Fruit fly (Drosophila melanogaster) whole organism, pupa: ENCODE measurements around the gene CG8289.

Source experiments
- CG10348 ChIP-seq: fragments of 200-800 bp; sonication (Bioruptor generic); IDR thresholded peaks from 2 replicates; pipeline ENCODE4 v1.3.6; 2022; ENCODE audit warnings: missing biosample characterization, missing genetic modification characterization
- CG12605 ChIP-seq: fragments of 200-800 bp; sonication (Bioruptor generic); IDR thresholded peaks from 2 replicates; pipeline ENCODE4 v1.3.6; 2022; ENCODE audit warnings: missing biosample characterization, missing genetic modification characterization
- CG13204 ChIP-seq: fragments of 200-800 bp; sonication (Bioruptor generic); optimal IDR thresholded peaks from 2 replicates; lab custom pipeline; 2018; ENCODE audit warnings: missing biosample characterization, mild to moderate bottlenecking, missing genetic modification characterization, moderate library complexity
- CG14655 ChIP-seq: fragments of 200-800 bp; sonication (Bioruptor generic); optimal IDR thresholded peaks from 3 replicates; lab custom pipeline; 2017; ENCODE audit warnings: mild to moderate bottlenecking, missing biosample characterization, missing genetic modification reagents, missing genetic modification characterization
- CG15710 ChIP-seq: fragments of 200-800 bp; sonication (Bioruptor generic); optimal IDR thresholded peaks from 2 replicates; lab custom pipeline; 2018; ENCODE audit warnings: missing biosample characterization, mild to moderate bottlenecking, missing genetic modification characterization, moderate library complexity
- CG17806 ChIP-seq: fragments of 200-800 bp; sonication (Bioruptor generic); optimal IDR thresholded peaks from 2 replicates; lab custom pipeline; 2018; ENCODE audit warnings: missing biosample characterization, mild to moderate bottlenecking, missing genetic modification characterization, moderate library complexity
- CG32121 ChIP-seq: fragments of 200-800 bp; sonication (Bioruptor generic); IDR thresholded peaks from 2 replicates; pipeline ENCODE4 v1.3.6; 2022; ENCODE audit warnings: missing biosample characterization, missing genetic modification characterization
- CG34367 ChIP-seq: fragments of 200-800 bp; sonication (Bioruptor generic); optimal IDR thresholded peaks from 2 replicates; lab custom pipeline; 2018; ENCODE audit warnings: missing biosample characterization, mild to moderate bottlenecking, missing genetic modification characterization
- CG4496 ChIP-seq: fragments of 200-800 bp; sonication (Bioruptor generic); IDR thresholded peaks from 3 replicates; pipeline ENCODE4 v1.3.6; 2022; ENCODE audit warnings: missing biosample characterization, missing genetic modification characterization
- CG8159 ChIP-seq: fragments of 200-800 bp; sonication (Bioruptor generic); optimal IDR thresholded peaks from 3 replicates; lab custom pipeline; 2018; ENCODE audit warnings: missing biosample characterization, mild to moderate bottlenecking, missing genetic modification characterization, moderate library complexity
- CG8301 ChIP-seq: fragments of 200-800 bp; sonication (Bioruptor generic); optimal IDR thresholded peaks from 2 replicates; lab custom pipeline; 2018; ENCODE audit warnings: missing biosample characterization, mild to moderate bottlenecking, missing genetic modification characterization
- CG9948 ChIP-seq: fragments of 200-800 bp; sonication (Bioruptor generic); optimal IDR thresholded peaks from 2 replicates; lab custom pipeline; 2018; ENCODE audit warnings: missing biosample characterization, mild to moderate bottlenecking, missing genetic modification characterization, moderate library complexity
- D1 ChIP-seq: fragments of 200-800 bp; sonication (Bioruptor generic); optimal IDR thresholded peaks from 2 replicates; lab custom pipeline; 2018; ENCODE audit warnings: missing biosample characterization, mild to moderate bottlenecking, missing genetic modification characterization, moderate library complexity
- EcR ChIP-seq: fragments of 200-800 bp; sonication (Bioruptor generic); optimal IDR thresholded peaks from 3 replicates; lab custom pipeline; 2019; ENCODE audit warnings: missing biosample characterization, missing genetic modification characterization, mild to moderate bottlenecking, moderate library complexity, missing genetic modification reagents
- Ets98B ChIP-seq: fragments of 200-800 bp; sonication (Bioruptor generic); IDR thresholded peaks from 2 replicates; pipeline ENCODE4 v1.3.6; 2022; ENCODE audit warnings: missing biosample characterization, missing genetic modification characterization
- Pif1A ChIP-seq: fragments of 200-800 bp; sonication (Bioruptor generic); optimal IDR thresholded peaks from 3 replicates; lab custom pipeline; 2016; ENCODE audit warnings: missing biosample characterization, missing genetic modification characterization
- Pif1B ChIP-seq: fragments of 200-800 bp; sonication (Bioruptor generic); optimal IDR thresholded peaks from 3 replicates; lab custom pipeline; 2016; ENCODE audit warnings: missing biosample characterization, missing genetic modification characterization
- Snoo ChIP-seq: fragments of 200-800 bp; sonication (Bioruptor generic); optimal IDR thresholded peaks from 3 replicates; lab custom pipeline; 2017; ENCODE audit warnings: missing biosample characterization, mild to moderate bottlenecking, missing genetic modification characterization, inconsistent platforms
- fd96Ca ChIP-seq: fragments of 200-800 bp; sonication (Bioruptor generic); IDR thresholded peaks from 3 replicates; pipeline ENCODE4 v1.3.6; 2022; ENCODE audit warnings: missing biosample characterization, missing genetic modification characterization
- gl ChIP-seq: fragments of 200-800 bp; sonication (Bioruptor generic); optimal IDR thresholded peaks from 2 replicates; lab custom pipeline; 2018; ENCODE audit warnings: missing biosample characterization, mild to moderate bottlenecking, missing genetic modification characterization
- rn ChIP-seq: fragments of 200-800 bp; sonication (Bioruptor generic); IDR thresholded peaks from 2 replicates; pipeline ENCODE4 v1.3.6; 2022; ENCODE audit warnings: missing biosample characterization, missing genetic modification characterization

Gene CG8289

DNA sequence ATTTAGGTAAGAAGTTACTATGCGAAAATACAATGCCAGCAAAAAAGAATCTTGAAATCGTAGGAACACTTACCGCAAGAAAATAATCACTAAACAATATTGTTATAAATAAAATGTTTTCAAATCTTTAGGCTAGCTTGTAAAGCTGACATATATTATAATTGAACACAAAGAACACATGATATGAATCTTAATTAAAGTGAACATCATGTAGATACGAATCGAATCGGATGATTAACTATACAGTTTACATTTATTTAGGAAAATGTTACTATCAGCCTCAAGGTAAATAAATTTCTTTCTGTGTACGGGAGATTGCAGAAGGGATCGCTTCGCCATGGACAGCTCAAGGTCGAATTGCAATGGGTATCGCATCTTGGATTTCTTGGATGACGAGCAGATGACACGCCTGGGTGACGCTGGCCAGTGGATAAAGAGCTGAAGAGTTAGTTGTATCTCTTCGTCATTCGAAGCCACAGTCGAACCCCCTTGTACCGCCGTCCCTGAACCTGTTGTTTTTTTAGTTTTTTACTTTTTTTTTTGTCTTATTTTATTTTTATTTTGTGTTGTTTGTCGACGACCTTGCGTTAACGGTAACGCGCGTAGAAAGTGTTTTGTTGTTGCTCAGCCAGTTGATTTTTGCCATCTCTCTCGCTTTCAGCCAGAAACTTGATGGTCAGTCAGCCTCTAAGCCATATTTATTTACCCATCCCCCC, 42.3 kb upstream of the CG8289 start:
- TF ChIP-seq CG12605 (GFP tag; lab: Robert Waterston, UW) (peak; percentile 28; the same call in 1 of the 2 replicates), CG15710 (tag; lab: Kevin White, UChicago) (peak; percentile 57), fd96Ca (peak; percentile 43; the same call in 2 of the 3 replicates), CG13204 (no peak), CG8159 (tag; lab: Kevin White, UChicago) (peak; percentile 71), Ets98B (GFP tag; lab: Robert Waterston, UW) (0 out of 2 replicates have a peak, but pooled peaks have one; percentile 30), EcR (GFP tag; lab: Kevin White, UChicago) (no peak), CG9948 (tag; lab: Kevin White, UChicago) (peak; percentile 4), CG34367 (tag; lab: Kevin White, UChicago) (no peak), CG17806 (tag; lab: Kevin White, UChicago) (peak; percentile 16), gl (tag; lab: Kevin White, UChicago) (no peak), CG14655 (peak; percentile 60), CG8301 (tag; lab: Kevin White, UChicago) (peak; percentile 62), CG4496 (GFP tag; lab: Robert Waterston, UW) (peak; percentile 42; the same call in 1 of the 3 replicates), Pif1B (peak; percentile 3)

DNA sequence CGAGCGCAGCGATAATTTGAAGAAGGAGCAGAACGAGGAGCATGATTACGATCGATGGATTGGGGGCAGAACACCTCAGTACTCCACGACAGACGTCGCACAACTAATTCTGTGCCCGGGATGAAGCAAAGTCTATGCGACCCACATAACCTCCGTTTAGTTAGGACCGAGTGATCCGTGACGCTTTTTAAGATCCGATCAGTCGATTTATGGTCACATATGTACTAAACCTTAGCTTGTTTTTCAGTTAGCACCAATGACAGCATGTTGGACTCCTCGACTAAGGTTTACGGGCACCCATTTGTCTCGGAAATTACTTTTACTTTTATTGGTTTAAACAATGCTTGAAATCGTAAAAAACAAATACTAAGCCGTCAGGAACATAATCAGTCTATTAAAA, 35.9 kb upstream of the CG8289 start, which contains the start of gene CG12990:
TSS of gene CG12990 (minus strand) at position 101 of the 400 bp plus-strand sequence.
- no peak for TF ChIP-seq CG34367 (tag; lab: Kevin White, UChicago)
- no peak for TF ChIP-seq EcR (GFP tag; lab: Kevin White, UChicago)
- TF ChIP-seq D1 (tag; lab: Kevin White, UChicago) = no peak
- TF ChIP-seq gl (tag; lab: Kevin White, UChicago) = no peak
- TF ChIP-seq CG14655 = no peak

DNA sequence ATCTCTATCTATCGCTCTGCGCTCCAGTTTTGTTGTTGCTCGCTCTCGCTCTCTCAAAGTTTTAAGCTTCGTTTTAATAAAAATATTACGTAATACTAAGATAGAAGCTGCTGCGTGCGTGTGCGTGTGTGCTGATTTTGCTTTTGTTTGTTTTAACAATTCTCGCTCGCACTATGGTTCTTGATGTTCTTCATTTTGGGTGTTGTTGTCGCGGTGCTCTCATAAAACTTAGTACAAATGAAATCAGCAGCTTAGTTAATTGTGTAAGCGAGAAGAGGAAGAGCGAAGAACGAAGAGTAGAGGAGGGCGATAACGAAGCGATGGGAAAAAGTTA, 23.2 kb upstream of the CG8289 start:
- TF ChIP-seq CG10348 (GFP tag; lab: Robert Waterston, UW) = no peak
- no peak for TF ChIP-seq gl (tag; lab: Kevin White, UChicago)
- TF ChIP-seq Ets98B (GFP tag; lab: Robert Waterston, UW) = no peak
- TF ChIP-seq Pif1B = no peak
- no peak for TF ChIP-seq CG17806 (tag; lab: Kevin White, UChicago)
- no peak for TF ChIP-seq fd96Ca
- no peak for TF ChIP-seq D1 (tag; lab: Kevin White, UChicago)
- TF ChIP-seq CG32121 = no peak
- no peak for TF ChIP-seq Snoo (tag; lab: Kevin White, UChicago)
- no peak for TF ChIP-seq Pif1A
- no peak; the same call in 1 of the 2 replicates for TF ChIP-seq CG12605 (GFP tag; lab: Robert Waterston, UW)
- no peak for TF ChIP-seq CG9948 (tag; lab: Kevin White, UChicago)
- TF ChIP-seq CG14655 = no peak
- TF ChIP-seq CG4496 (GFP tag; lab: Robert Waterston, UW) = no peak
- no peak for TF ChIP-seq CG13204

DNA sequence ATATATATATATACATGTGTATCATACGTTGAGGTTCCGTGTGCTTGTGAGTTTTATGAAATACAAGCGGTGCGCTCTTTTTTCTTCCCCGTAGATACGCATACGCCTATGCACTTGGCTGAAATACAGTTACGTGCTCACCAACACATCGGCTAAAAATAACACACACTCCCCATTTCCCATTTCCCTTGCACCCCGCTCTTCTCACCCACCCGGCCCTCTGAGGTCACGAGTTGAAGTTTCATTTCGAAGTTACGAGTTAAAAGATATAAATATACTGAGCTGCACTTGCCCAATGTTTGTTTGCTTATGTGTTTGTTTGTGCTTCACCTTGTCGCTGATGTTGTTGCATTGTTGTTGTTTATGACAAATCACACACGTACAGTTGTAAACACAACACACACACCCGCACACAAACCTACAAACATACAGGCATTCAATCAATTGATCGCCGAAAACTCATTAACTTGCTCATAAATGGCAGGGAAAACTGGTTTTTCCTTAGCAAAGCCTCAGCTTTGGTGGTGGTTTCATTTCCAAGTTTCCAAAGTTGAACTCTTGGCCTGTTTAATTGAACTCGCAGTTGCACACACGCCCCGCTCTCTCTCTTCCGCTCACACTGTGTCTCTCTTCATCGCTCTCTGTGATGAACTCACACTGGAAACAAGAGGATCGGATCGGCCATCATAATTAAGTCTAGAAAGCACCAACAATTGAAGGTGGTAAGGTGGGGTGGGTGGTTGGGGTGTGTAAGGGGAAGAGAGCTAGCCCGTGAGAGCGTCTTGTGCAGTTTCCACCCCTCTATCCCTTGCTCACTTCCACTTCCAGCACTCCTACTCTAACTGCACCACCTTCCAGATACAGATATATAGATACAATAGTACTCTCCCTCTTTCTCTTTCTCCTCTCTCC, 22.6 kb upstream of the CG8289 start:
- TF ChIP-seq CG10348 (GFP tag; lab: Robert Waterston, UW) (no peak), CG8301 (tag; lab: Kevin White, UChicago) (no peak), CG32121 (no peak; the same call in 1 of the 2 replicates), CG4496 (GFP tag; lab: Robert Waterston, UW) (no peak), fd96Ca (0 out of 3 replicates have a peak, but pooled peaks have one; percentile 21), CG12605 (GFP tag; lab: Robert Waterston, UW) (peak; percentile 41; the same call in 1 of the 2 replicates), CG17806 (tag; lab: Kevin White, UChicago) (no peak), CG14655 (no peak), CG13204 (no peak), Snoo (tag; lab: Kevin White, UChicago) (no peak), Pif1A (no peak), EcR (GFP tag; lab: Kevin White, UChicago) (peak; percentile 49), D1 (tag; lab: Kevin White, UChicago) (no peak)

DNA sequence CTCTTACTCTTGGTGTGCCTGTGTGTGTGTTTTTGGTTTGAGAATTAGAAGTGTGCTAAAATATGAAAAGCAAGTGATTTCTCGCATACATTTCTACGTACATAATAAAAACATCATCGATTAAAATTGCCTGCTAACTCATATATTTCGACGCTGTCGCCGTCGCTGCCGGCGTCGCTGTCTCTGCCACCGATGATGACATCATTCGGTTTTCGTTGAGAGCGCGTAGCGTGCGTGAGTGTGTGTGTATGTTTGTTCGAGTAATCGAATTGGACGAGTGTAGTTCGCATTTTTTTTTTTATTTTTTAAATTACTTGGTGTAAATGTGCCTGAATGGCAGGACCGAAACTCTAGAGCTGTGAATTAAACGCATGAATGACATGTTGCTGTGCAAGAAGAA, 21.9 kb upstream of the CG8289 start:
- TF ChIP-seq CG34367 (tag; lab: Kevin White, UChicago) (no peak), Snoo (tag; lab: Kevin White, UChicago) (no peak), Pif1B (no peak)
- TF ChIP-seq, all 21 proteins: peak for 0

DNA sequence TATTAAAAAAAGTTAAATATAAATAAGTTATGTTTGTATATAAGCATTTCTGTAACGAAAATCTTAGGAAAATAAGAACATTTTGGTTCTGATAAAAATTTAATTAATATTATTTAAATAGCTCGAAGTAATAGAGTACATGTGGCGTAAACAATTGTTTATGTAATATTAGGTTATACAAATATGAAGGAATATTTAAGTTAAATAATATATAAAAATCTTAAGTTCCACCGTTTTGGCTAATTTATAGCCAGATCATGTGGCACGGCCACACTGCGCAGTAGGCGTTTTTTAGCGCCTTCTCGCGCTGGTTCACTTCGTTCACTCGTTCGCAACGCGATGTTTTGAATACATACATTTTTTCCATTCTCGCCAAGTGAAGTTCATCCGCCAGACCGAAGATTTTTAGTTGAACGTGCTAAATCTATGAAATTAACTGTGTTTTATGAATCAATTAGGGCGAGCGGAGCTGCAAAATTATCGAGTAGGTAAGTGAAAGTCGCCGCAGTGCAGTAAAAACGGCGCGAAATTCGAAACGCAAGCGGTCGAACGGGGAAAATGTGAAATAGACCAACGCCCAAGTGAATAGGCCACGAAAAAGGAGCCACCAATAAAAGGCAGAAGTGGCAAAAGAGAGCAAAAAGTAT, 21.3 kb upstream of the CG8289 start, which contains the start of gene beta-Spec:
TSS of gene beta-Spec (plus strand) at position 323 of the 647 bp plus-strand sequence.
- TF ChIP-seq rn (GFP tag; lab: Robert Waterston, UW) (no peak), CG13204 (no peak), EcR (GFP tag; lab: Kevin White, UChicago) (no peak), Pif1B (no peak), CG17806 (tag; lab: Kevin White, UChicago) (no peak), CG10348 (GFP tag; lab: Robert Waterston, UW) (no peak), CG4496 (GFP tag; lab: Robert Waterston, UW) (0 out of 3 replicates have a peak, but pooled peaks have one; percentile 26)
